Worm (Caenorhabditis elegans): ENCODE results near the gene pdf-1.

DNA sequence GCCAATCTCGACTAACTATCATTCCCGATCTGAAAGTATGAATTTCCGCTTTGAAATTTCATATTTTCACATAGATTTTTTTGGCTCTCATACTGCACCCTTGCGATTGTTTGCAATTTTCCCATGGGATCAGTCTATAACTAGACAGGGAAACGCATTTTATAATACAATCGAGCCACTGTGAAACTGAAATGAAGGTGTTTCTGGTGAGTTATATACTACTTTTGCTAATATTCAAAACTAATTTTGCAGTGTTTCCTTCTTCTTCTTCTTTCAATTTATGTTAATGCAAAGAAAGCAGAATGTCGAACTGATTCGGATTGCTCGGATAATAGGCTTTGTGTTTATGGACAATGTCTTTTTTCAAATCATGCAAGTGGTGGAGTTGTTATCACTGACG, 26.4 kb downstream of the pdf-1 start:
- TF ChIP-seq ztf-29 (GFP tag; IDR thresholded peaks at IDR 0.05) (no peak), klf-2 (GFP tag; conservative IDR thresholded peaks at IDR 0.05) (no peak), cog-1 (tag; optimal IDR thresholded peaks at IDR 0.05) (no peak), flt-1 (GFP tag; IDR thresholded peaks at IDR 0.05) (no peak), ztf-23 (GFP tag; IDR thresholded peaks at IDR 0.05) (no peak), tab-1 (GFP tag; IDR thresholded peaks at IDR 0.05) (no peak), ref-1 (GFP tag; conservative IDR thresholded peaks at IDR 0.05) (no peak), T22C8.4 (GFP tag; IDR thresholded peaks at IDR 0.05) (no peak)
